Fruit fly (Drosophila melanogaster): ENCODE measurements around the gene Nepl13.

dm6 chr3R:22807132-22807531, 46.3 kb upstream of the Nepl13 start:
- no peak for TF ChIP-seq CTCF (optimal IDR thresholded peaks at IDR 0.05)
- no peak for TF ChIP-seq CG8478 (optimal IDR thresholded peaks at IDR 0.05)

Data from S2 (cell line).